Fruit fly (Drosophila melanogaster) whole organism, prepupa: ENCODE results near the gene Nplp3.

ENCODE experiments used
- Blimp-1 ChIP-seq: fragments of 200-800 bp; sonication (Bioruptor generic); optimal IDR thresholded peaks from 3 replicates; lab custom pipeline; 2017; ENCODE audit warnings: missing biosample characterization, missing genetic modification characterization, mild to moderate bottlenecking, moderate library complexity, missing genetic modification reagents
- CG10631 ChIP-seq: fragments of 200-800 bp; sonication (Bioruptor generic); optimal IDR thresholded peaks from 2 replicates; lab custom pipeline; 2016; ENCODE audit warnings: missing biosample characterization, missing genetic modification characterization
- CG10669 ChIP-seq: fragments of 200-800 bp; sonication (Bioruptor generic); optimal IDR thresholded peaks from 3 replicates; lab custom pipeline; 2018; ENCODE audit warnings: missing biosample characterization, mild to moderate bottlenecking, missing genetic modification characterization, moderate library complexity
- CG15336 ChIP-seq: fragments of 200-800 bp; sonication (Bioruptor generic); IDR thresholded peaks from 2 replicates; pipeline ENCODE4 v1.3.6; 2022; ENCODE audit warnings: missing biosample characterization, missing genetic modification characterization
- CG3032 ChIP-seq: fragments of 200-800 bp; optimal IDR thresholded peaks from 2 replicates; lab custom pipeline; 2019; ENCODE audit warnings: missing biosample characterization, mild to moderate bottlenecking, missing genetic modification characterization, moderate library complexity
- CG31627 ChIP-seq: fragments of 200-800 bp; sonication (Bioruptor generic); optimal IDR thresholded peaks from 3 replicates; lab custom pipeline; 2016; ENCODE audit warnings: missing biosample characterization, missing genetic modification characterization
- CG32006 ChIP-seq: fragments of 200-800 bp; sonication (Bioruptor generic); optimal IDR thresholded peaks from 3 replicates; lab custom pipeline; 2017; ENCODE audit warnings: missing biosample characterization, mild to moderate bottlenecking, missing genetic modification characterization
- CG4318 ChIP-seq: fragments of 200-800 bp; sonication (Bioruptor generic); optimal IDR thresholded peaks from 3 replicates; lab custom pipeline; 2017; ENCODE audit warnings: missing biosample characterization, mild to moderate bottlenecking, missing genetic modification characterization
- CG6792 ChIP-seq: fragments of 200-800 bp; sonication (Bioruptor generic); optimal IDR thresholded peaks from 3 replicates; lab custom pipeline; 2016; ENCODE audit warnings: missing biosample characterization, missing genetic modification characterization
- CG6808 ChIP-seq: fragments of 200-800 bp; sonication (Bioruptor generic); optimal IDR thresholded peaks from 3 replicates; lab custom pipeline; 2017; ENCODE audit warnings: missing biosample characterization, missing genetic modification characterization, mild to moderate bottlenecking, moderate library complexity, missing genetic modification reagents
- CG6854 ChIP-seq: fragments of 200-800 bp; sonication (Bioruptor generic); optimal IDR thresholded peaks from 2 replicates; lab custom pipeline; 2017; ENCODE audit warnings: missing biosample characterization, mild to moderate bottlenecking, missing genetic modification characterization
- Eip78C ChIP-seq: fragments of 200-800 bp; sonication (Bioruptor generic); peaks from one replicate; lab custom pipeline; 2016; ENCODE audit warnings: missing biosample characterization, missing genetic modification characterization
- Eip93F ChIP-seq: fragments of 200-800 bp; sonication (Bioruptor generic); optimal IDR thresholded peaks from 2 replicates; lab custom pipeline; 2016; ENCODE audit warnings: missing biosample characterization, mild to moderate bottlenecking, missing genetic modification characterization
- Ets96B ChIP-seq: fragments of 200-800 bp; optimal IDR thresholded peaks from 2 replicates; lab custom pipeline; 2019; ENCODE audit warnings: missing biosample characterization, mild to moderate bottlenecking, missing genetic modification characterization, moderate library complexity
- Gug ChIP-seq: fragments of 200-800 bp; sonication (Bioruptor generic); IDR thresholded peaks from 2 replicates; pipeline ENCODE4 v1.3.6; 2022; ENCODE audit warnings: missing biosample characterization, missing genetic modification characterization
- Hr38 ChIP-seq: sonication (Bioruptor generic); optimal IDR thresholded peaks from 2 replicates; lab custom pipeline; 2016; ENCODE audit warnings: missing biosample characterization, missing genetic modification characterization
- Hr39 ChIP-seq: fragments of 200-800 bp; sonication (Bioruptor generic); optimal IDR thresholded peaks from 2 replicates; lab custom pipeline; 2016; ENCODE audit warnings: missing biosample characterization, missing genetic modification characterization
- Lpt ChIP-seq: fragments of 200-800 bp; sonication (Bioruptor generic); optimal IDR thresholded peaks from 3 replicates; lab custom pipeline; 2016; ENCODE audit warnings: missing biosample characterization, missing genetic modification characterization
- Met ChIP-seq: fragments of 200-800 bp; sonication (Bioruptor generic); optimal IDR thresholded peaks from 3 replicates; lab custom pipeline; 2016; ENCODE audit warnings: missing biosample characterization, missing genetic modification characterization
- Sox102F ChIP-seq: fragments of 200-800 bp; sonication (Bioruptor generic); optimal IDR thresholded peaks from 2 replicates; lab custom pipeline; 2016; ENCODE audit warnings: missing biosample characterization, mild to moderate bottlenecking, missing genetic modification characterization
- Sox14 ChIP-seq: fragments of 200-800 bp; sonication (Bioruptor generic); optimal IDR thresholded peaks from 3 replicates; lab custom pipeline; 2016; ENCODE audit warnings: missing biosample characterization, missing genetic modification characterization
- achi ChIP-seq: fragments of 200-800 bp; sonication (Bioruptor generic); optimal IDR thresholded peaks from 3 replicates; lab custom pipeline; 2016; ENCODE audit warnings: missing biosample characterization, missing genetic modification characterization
- acj6 ChIP-seq: fragments of 200-800 bp; sonication (Bioruptor generic); optimal IDR thresholded peaks from 3 replicates; lab custom pipeline; 2016; ENCODE audit warnings: missing biosample characterization, missing genetic modification characterization
- cyc ChIP-seq: fragments of 200-800 bp; sonication (Bioruptor generic); optimal IDR thresholded peaks from 3 replicates; lab custom pipeline; 2016; ENCODE audit warnings: missing biosample characterization, missing genetic modification characterization
- dsx ChIP-seq: fragments of 200-800 bp; optimal IDR thresholded peaks from 3 replicates; lab custom pipeline; 2019; ENCODE audit warnings: missing biosample characterization, mild to moderate bottlenecking, missing genetic modification characterization, moderate library complexity; ENCODE audit not compliant: poor library complexity, severe bottlenecking
- esn ChIP-seq: fragments of 200-800 bp; sonication (Bioruptor generic); optimal IDR thresholded peaks from 2 replicates; lab custom pipeline; 2016; ENCODE audit warnings: missing biosample characterization, mild to moderate bottlenecking, missing genetic modification characterization, moderate library complexity
- fd85E ChIP-seq: fragments of 200-800 bp; sonication (Bioruptor generic); optimal IDR thresholded peaks from 3 replicates; lab custom pipeline; 2016; ENCODE audit warnings: missing biosample characterization, missing genetic modification characterization
- net ChIP-seq: fragments of 200-800 bp; sonication (Bioruptor generic); optimal IDR thresholded peaks from 3 replicates; lab custom pipeline; 2016; ENCODE audit warnings: missing biosample characterization, missing genetic modification characterization
- spab ChIP-seq: fragments of 200-800 bp; sonication (Bioruptor generic); optimal IDR thresholded peaks from 2 replicates; lab custom pipeline; 2017; ENCODE audit warnings: missing biosample characterization, mild to moderate bottlenecking, missing genetic modification characterization, missing genetic modification reagents
- ss ChIP-seq, 2 experiments: fragments of 200-800 bp; sonication (Bioruptor generic); optimal IDR thresholded peaks; 2 replicates in 1 of 2; 3 replicates in 1 of 2; lab custom pipeline; 2017 to 2018; ENCODE audit warnings: mild to moderate bottlenecking in 2 of 2, missing biosample characterization in 2 of 2, missing genetic modification characterization in 2 of 2, moderate library complexity in 1 of 2
- svp ChIP-seq: fragments of 200-800 bp; sonication (Bioruptor generic); peaks from one replicate; lab custom pipeline; 2016; ENCODE audit warnings: missing biosample characterization, missing genetic modification characterization
- topi ChIP-seq: fragments of 200-800 bp; sonication (Bioruptor generic); optimal IDR thresholded peaks from 3 replicates; lab custom pipeline; 2016; ENCODE audit warnings: missing biosample characterization, missing genetic modification characterization
- vri ChIP-seq: fragments of 200-800 bp; sonication (Bioruptor generic); optimal IDR thresholded peaks from 3 replicates; lab custom pipeline; 2016; ENCODE audit warnings: missing biosample characterization, mild to moderate bottlenecking, missing genetic modification characterization

Nplp3 gene

dm6 chr3L:16279987-16280454 lies 37.8 kb upstream of the Nplp3 start, which contains the start of gene CG13064 (continued):
- no peak for TF ChIP-seq CG15336 (GFP tag; lab: Robert Waterston, UW)
- TF ChIP-seq vri (GFP tag; lab: Kevin White, UChicago), result no peak
- no peak for TF ChIP-seq Hr39 (GFP tag; lab: Kevin White, UChicago)
- TF ChIP-seq CG4318 (GFP tag; lab: Kevin White, UChicago), result no peak
- TF ChIP-seq esn (GFP tag; lab: Kevin White, UChicago), result no peak
- no peak for TF ChIP-seq Gug (GFP tag; lab: Robert Waterston, UW)
- no peak for TF ChIP-seq net (GFP tag; lab: Kevin White, UChicago)
- TF ChIP-seq Sox14, result no peak
- no peak for TF ChIP-seq cyc
- peak; percentile 19 for TF ChIP-seq Sox102F (GFP tag; lab: Kevin White, UChicago)
- TF ChIP-seq Hr38 (GFP tag; lab: Kevin White, UChicago), result no peak

dm6 chr3L:16281880-16282556 lies 35.8 kb upstream of the Nplp3 start, which contains the start of gene CG13049:
CG13049 (minus strand) TSS chr3L:16281930.
- TF ChIP-seq ss (GFP tag; optimal IDR thresholded peaks at IDR 0.05; lab: Kevin White, UChicago) (peak in 1 of 2 experiments; percentile 62), dsx (GFP tag; lab: Kevin White, UChicago) (no peak)
- TF ChIP-seq, all 60 proteins: peak for 1

- TF ChIP-seq acj6 (GFP tag; lab: Kevin White, UChicago) (no peak), CG6854 (GFP tag; lab: Kevin White, UChicago) (no peak), CG3032 (tag; lab: Kevin White, UChicago) (no peak), CG31627 (no peak), CG6792 (GFP tag; lab: Kevin White, UChicago) (no peak), svp (GFP tag; lab: Kevin White, UChicago) (no peak), Eip93F (GFP tag; lab: Kevin White, UChicago) (no peak), Lpt (GFP tag; lab: Kevin White, UChicago) (no peak), Met (GFP tag; lab: Kevin White, UChicago) (no peak), Eip78C (no peak), CG32006 (GFP tag; lab: Kevin White, UChicago) (no peak), Sox14 (no peak), dsx (GFP tag; lab: Kevin White, UChicago) (no peak), Blimp-1 (no peak), achi (no peak), Sox102F (GFP tag; lab: Kevin White, UChicago) (no peak), fd85E (no peak)
Observed at dm6 chr3L:16283821-16284220, 34.0 kb upstream of the Nplp3 start, which contains the start of gene CG13048. CG13048 (minus strand) TSS chr3L:16283921.

dm6 chr3L:16285346-16285911 lies 32.4 kb upstream of the Nplp3 start, which contains the start of gene CG13047:
CG13047 (minus strand) TSS chr3L:16285396.
- TF ChIP-seq acj6 (GFP tag; lab: Kevin White, UChicago), result peak; percentile 13
- TF ChIP-seq CG3032 (tag; lab: Kevin White, UChicago), result peak; percentile 56
- peak; percentile 2 for TF ChIP-seq CG32006 (GFP tag; lab: Kevin White, UChicago)
- TF ChIP-seq CG15336 (GFP tag; lab: Robert Waterston, UW), result 0 out of 2 replicates have a peak, but pooled peaks have one; percentile 26
- no peak for TF ChIP-seq Sox102F (GFP tag; lab: Kevin White, UChicago)
- TF ChIP-seq Eip78C, result peak; percentile 49
- TF ChIP-seq spab (GFP tag; lab: Kevin White, UChicago), result no peak
- TF ChIP-seq CG10669 (GFP tag; lab: Kevin White, UChicago), result peak; percentile 26
- TF ChIP-seq CG10631 (GFP tag; lab: Kevin White, UChicago), result peak; percentile 10
- peak; percentile 13 for TF ChIP-seq CG6808 (GFP tag; lab: Kevin White, UChicago)
- no peak for TF ChIP-seq topi
- TF ChIP-seq Ets96B (tag; lab: Kevin White, UChicago), result peak; percentile 37
